Fruit fly (Drosophila melanogaster) whole organism, embryonic: ENCODE results near the gene CG4133.

ENCODE experiments used
- CG10147 ChIP-seq: fragments of 200-800 bp; sonication (Bioruptor generic); optimal IDR thresholded peaks from 2 replicates; lab custom pipeline; 2019; ENCODE audit warnings: missing biosample characterization, mild to moderate bottlenecking, missing genetic modification characterization, moderate library complexity
- CG1024 ChIP-seq: fragments of 200-800 bp; sonication (Bioruptor generic); IDR thresholded peaks from 2 replicates; pipeline ENCODE4 v1.3.6; 2022; ENCODE audit warnings: missing biosample characterization, missing genetic modification characterization
- CG10267 ChIP-seq: fragments of 200-800 bp; sonication (Bioruptor generic); optimal IDR thresholded peaks from 2 replicates; lab custom pipeline; 2018; ENCODE audit warnings: missing biosample characterization, mild to moderate bottlenecking, missing genetic modification characterization, moderate library complexity
- CG11247 ChIP-seq: fragments of 200-800 bp; sonication (Bioruptor generic); IDR thresholded peaks from 2 replicates; pipeline ENCODE4 v1.3.6; 2022; ENCODE audit warnings: missing biosample characterization, missing genetic modification characterization
- CG14710 ChIP-seq: fragments of 200-800 bp; sonication (Bioruptor generic); optimal IDR thresholded peaks from 3 replicates; lab custom pipeline; 2019; ENCODE audit warnings: missing biosample characterization, mild to moderate bottlenecking, missing genetic modification characterization, moderate library complexity
- CG15601 ChIP-seq: fragments of 200-800 bp; sonication (Bioruptor generic); optimal IDR thresholded peaks from 3 replicates; lab custom pipeline; 2019; ENCODE audit warnings: missing biosample characterization, mild to moderate bottlenecking, missing genetic modification characterization, moderate library complexity
- CG17361 ChIP-seq: fragments of 200-800 bp; sonication (Bioruptor generic); IDR thresholded peaks from 3 replicates; pipeline ENCODE4 v1.3.6; 2022; ENCODE audit warnings: missing biosample characterization, missing genetic modification characterization
- CG2712 ChIP-seq: fragments of 200-800 bp; optimal IDR thresholded peaks from 3 replicates; lab custom pipeline; 2019; ENCODE audit warnings: missing biosample characterization, mild to moderate bottlenecking, missing genetic modification characterization, moderate library complexity
- CG34224 ChIP-seq: fragments of 200-800 bp; sonication (Bioruptor generic); IDR thresholded peaks from 3 replicates; pipeline ENCODE4 v1.3.6; 2022; ENCODE audit warnings: missing biosample characterization, missing genetic modification characterization; ENCODE audit not compliant: partially characterized antibody
- CG4424 ChIP-seq: fragments of 200-800 bp; sonication (Bioruptor generic); optimal IDR thresholded peaks from 3 replicates; lab custom pipeline; 2016; ENCODE audit warnings: missing biosample characterization, missing genetic modification characterization
- CG7928 ChIP-seq: fragments of 200-800 bp; sonication (Bioruptor generic); optimal IDR thresholded peaks from 2 replicates; lab custom pipeline; 2017; ENCODE audit warnings: missing biosample characterization, mild to moderate bottlenecking, missing genetic modification characterization
- CoRest ChIP-seq: fragments of 200-800 bp; sonication (Bioruptor generic); optimal IDR thresholded peaks from 3 replicates; lab custom pipeline; 2018; ENCODE audit warnings: missing biosample characterization, mild to moderate bottlenecking, missing genetic modification characterization, moderate library complexity
- Drgx ChIP-seq: fragments of 200-800 bp; sonication (Bioruptor generic); IDR thresholded peaks from 2 replicates; pipeline ENCODE4 v1.3.6; 2022; ENCODE audit warnings: missing biosample characterization, missing genetic modification characterization
- Eip74EF ChIP-seq, 2 experiments: fragments of 200-800 bp in 1 of 2; fragments of >200 bp in 1 of 2; sonication (Bioruptor generic) in 1 of 2; optimal IDR thresholded peaks; 2 replicates each; lab custom pipeline; 2017 to 2019; ENCODE audit warnings: missing biosample characterization in 2 of 2, missing genetic modification characterization in 2 of 2, mild to moderate bottlenecking in 1 of 2, moderate library complexity in 1 of 2
- H2.0 ChIP-seq: fragments of 200-800 bp; sonication (Bioruptor generic); IDR thresholded peaks from 2 replicates; pipeline ENCODE4 v1.3.6; 2022; ENCODE audit warnings: missing biosample characterization, missing genetic modification characterization
- Hr78 ChIP-seq, 2 experiments: fragments of 200-800 bp in 1 of 2; fragments of >200 bp in 1 of 2; sonication (Bioruptor generic) in 1 of 2; optimal IDR thresholded peaks; 2 replicates each; lab custom pipeline; 2017 to 2019; ENCODE audit warnings: missing biosample characterization in 2 of 2, missing genetic modification characterization in 2 of 2, mild to moderate bottlenecking in 1 of 2, moderate library complexity in 1 of 2
- NC2β ChIP-seq: fragments of 200-800 bp; sonication (Bioruptor generic); optimal IDR thresholded peaks from 2 replicates; lab custom pipeline; 2016; ENCODE audit warnings: missing biosample characterization, missing genetic modification characterization
- Oli ChIP-seq: fragments of 200-800 bp; sonication (Bioruptor generic); optimal IDR thresholded peaks from 2 replicates; lab custom pipeline; 2018; ENCODE audit warnings: missing biosample characterization, mild to moderate bottlenecking, missing genetic modification characterization, moderate library complexity
- PHDP ChIP-seq: fragments of 200-800 bp; sonication (Bioruptor generic); optimal IDR thresholded peaks from 3 replicates; lab custom pipeline; 2018; ENCODE audit warnings: missing biosample characterization, mild to moderate bottlenecking, missing genetic modification characterization, moderate library complexity
- Sox102F ChIP-seq: fragments of 200-800 bp; sonication (Bioruptor generic); optimal IDR thresholded peaks from 2 replicates; lab custom pipeline; 2018; ENCODE audit warnings: missing biosample characterization, mild to moderate bottlenecking, missing genetic modification characterization, moderate library complexity
- Spps ChIP-seq: fragments of 200-800 bp; sonication (Bioruptor generic); optimal IDR thresholded peaks from 2 replicates; lab custom pipeline; 2018; ENCODE audit warnings: missing biosample characterization, mild to moderate bottlenecking, missing genetic modification characterization
- Xbp1 ChIP-seq: fragments of 200-800 bp; sonication (Bioruptor generic); optimal IDR thresholded peaks from 3 replicates; lab custom pipeline; 2016; ENCODE audit warnings: missing biosample characterization, mild to moderate bottlenecking, missing genetic modification characterization
- abd-A ChIP-seq: fragments of 200-800 bp; sonication (Bioruptor generic); optimal IDR thresholded peaks from 3 replicates; lab custom pipeline; 2019; ENCODE audit warnings: missing biosample characterization, mild to moderate bottlenecking, missing genetic modification characterization, moderate library complexity
- ara ChIP-seq: fragments of 200-800 bp; sonication (Bioruptor generic); IDR thresholded peaks from 2 replicates; pipeline ENCODE4 v1.3.6; 2022; ENCODE audit warnings: missing biosample characterization, missing genetic modification characterization
- bigmax ChIP-seq: fragments of 200-800 bp; sonication (Bioruptor generic); optimal IDR thresholded peaks from 2 replicates; lab custom pipeline; 2018; ENCODE audit warnings: missing biosample characterization, mild to moderate bottlenecking, missing genetic modification characterization
- crol ChIP-seq: fragments of 200-800 bp; sonication (Bioruptor generic); IDR thresholded peaks from 2 replicates; pipeline ENCODE4 v1.3.6; 2022; ENCODE audit warnings: missing biosample characterization, missing genetic modification characterization
- dmrt11E ChIP-seq: fragments of 200-800 bp; sonication (Bioruptor generic); optimal IDR thresholded peaks from 3 replicates; lab custom pipeline; 2018; ENCODE audit warnings: missing biosample characterization, mild to moderate bottlenecking, missing genetic modification characterization, moderate library complexity
- hkb ChIP-seq, 2 experiments: fragments of 200-800 bp in 1 of 2; fragments of >200 bp in 1 of 2; sonication (Bioruptor generic) in 1 of 2; IDR thresholded peaks in 1 of 2; optimal IDR thresholded peaks in 1 of 2; 2 replicates each; pipeline versions ENCODE4 v1.3.6 to Lab custom; 2017 to 2022; ENCODE audit warnings: missing biosample characterization in 1 of 2, missing genetic modification characterization in 1 of 2
- jumu ChIP-seq: fragments of 200-800 bp; sonication (Bioruptor generic); optimal IDR thresholded peaks from 3 replicates; lab custom pipeline; 2016; ENCODE audit warnings: missing biosample characterization, missing genetic modification characterization
- kni ChIP-seq: fragments of 200-800 bp; sonication (Bioruptor generic); optimal IDR thresholded peaks from 3 replicates; lab custom pipeline; 2017; ENCODE audit warnings: mild to moderate bottlenecking, missing biosample characterization, missing genetic modification reagents, missing genetic modification characterization
- lbe ChIP-seq: fragments of 200-800 bp; sonication (Bioruptor generic); optimal IDR thresholded peaks from 2 replicates; lab custom pipeline; 2016; ENCODE audit warnings: missing biosample characterization, mild to moderate bottlenecking, missing genetic modification characterization
- nmo ChIP-seq: fragments of 200-800 bp; sonication (Bioruptor generic); optimal IDR thresholded peaks from 2 replicates; lab custom pipeline; 2018; ENCODE audit warnings: missing biosample characterization, mild to moderate bottlenecking, missing genetic modification characterization, moderate library complexity
- nom ChIP-seq: fragments of 200-800 bp; sonication (Bioruptor generic); optimal IDR thresholded peaks from 2 replicates; lab custom pipeline; 2017; ENCODE audit warnings: missing biosample characterization, missing genetic modification characterization, mild to moderate bottlenecking, moderate library complexity, missing genetic modification reagents
- onecut ChIP-seq: fragments of 200-800 bp; sonication (Bioruptor generic); IDR thresholded peaks from 2 replicates; pipeline ENCODE4 v1.3.6; 2022; ENCODE audit warnings: missing biosample characterization, missing genetic modification characterization
- phol ChIP-seq: fragments of 200-800 bp; sonication (Bioruptor generic); optimal IDR thresholded peaks from 3 replicates; lab custom pipeline; 2018; ENCODE audit warnings: missing biosample characterization, mild to moderate bottlenecking, missing genetic modification characterization, moderate library complexity
- pros ChIP-seq: fragments of 200-800 bp; sonication (Bioruptor generic); optimal IDR thresholded peaks from 3 replicates; lab custom pipeline; 2019; ENCODE audit warnings: missing biosample characterization, mild to moderate bottlenecking, missing genetic modification characterization, moderate library complexity
- row ChIP-seq: fragments of 200-800 bp; sonication (Bioruptor generic); IDR thresholded peaks from 3 replicates; pipeline ENCODE4 v1.3.6; 2022; ENCODE audit warnings: missing biosample characterization, missing genetic modification characterization
- sd ChIP-seq: fragments of 200-800 bp; sonication (Bioruptor generic); optimal IDR thresholded peaks from 3 replicates; lab custom pipeline; 2018; ENCODE audit warnings: missing biosample characterization, mild to moderate bottlenecking, missing genetic modification characterization, moderate library complexity
- sens ChIP-seq: fragments of 200-800 bp; sonication (Bioruptor generic); peaks from one replicate; lab custom pipeline; 2016; ENCODE audit warnings: missing biosample characterization, missing genetic modification characterization
- sisA ChIP-seq: fragments of 200-800 bp; sonication (Bioruptor generic); IDR thresholded peaks from 2 replicates; pipeline ENCODE4 v1.3.6; 2022; ENCODE audit warnings: missing biosample characterization, missing genetic modification characterization
- stwl ChIP-seq: fragments of 200-800 bp; sonication (Bioruptor generic); optimal IDR thresholded peaks from 3 replicates; lab custom pipeline; 2018; ENCODE audit warnings: missing biosample characterization, mild to moderate bottlenecking, missing genetic modification characterization, moderate library complexity
- vvl ChIP-seq: fragments of 200-800 bp; sonication (Bioruptor generic); IDR thresholded peaks from 2 replicates; pipeline ENCODE4 v1.3.6; 2022; ENCODE audit warnings: missing biosample characterization, missing genetic modification characterization
- wdn ChIP-seq: fragments of 200-800 bp; sonication (Bioruptor generic); IDR thresholded peaks from 2 replicates; pipeline ENCODE4 v1.3.6; 2022; ENCODE audit warnings: missing biosample characterization, missing genetic modification characterization
- z ChIP-seq: fragments of 200-800 bp; sonication (Bioruptor generic); IDR thresholded peaks from 3 replicates; pipeline ENCODE4 v1.3.6; 2022; ENCODE audit warnings: missing biosample characterization, missing genetic modification characterization

Gene CG4133

dm6 chr2L:435311-435806, 20.0 kb upstream of the CG4133 start (continued):
- TF ChIP-seq nmo (GFP tag; lab: Kevin White, UChicago) (peak; percentile 41), Eip74EF (GFP tag; optimal IDR thresholded peaks at IDR 0.05; lab: Kevin White, UChicago) (peak in 1 of 2 experiments; percentile 16), CG17361 (GFP tag; lab: Robert Waterston, UW) (peak; percentile 33; the same call in 1 of the 3 replicates), nom (GFP tag; lab: Kevin White, UChicago) (no peak), PHDP (tag; lab: Kevin White, UChicago) (peak; percentile 11), stwl (tag; lab: Kevin White, UChicago) (no peak), sisA (GFP tag; lab: Robert Waterston, UW) (no peak), Xbp1 (GFP tag; lab: Kevin White, UChicago) (peak; percentile 8), Sox102F (GFP tag; lab: Kevin White, UChicago) (peak; percentile 59), row (GFP tag; lab: Robert Waterston, UW) (peak; percentile 44; the same call in 2 of the 3 replicates), CG34224 (no peak), sens (GFP tag; lab: Kevin White, UChicago) (peak; percentile 67), Hr78 (GFP tag; optimal IDR thresholded peaks at IDR 0.05; lab: Kevin White, UChicago) (peak in 1 of 2 experiments; percentile 43), CG10267 (tag; lab: Kevin White, UChicago) (peak; percentile 4), Drgx (GFP tag; lab: Robert Waterston, UW) (peak; percentile 88), CG10147 (GFP tag; lab: Kevin White, UChicago) (no peak), onecut (GFP tag; lab: Robert Waterston, UW) (peak; percentile 51)

dm6 chr2L:437498-437897, 17.8 kb upstream of the CG4133 start:
- no peak for TF ChIP-seq CoRest
- no peak for TF ChIP-seq CG1024 (GFP tag; lab: Robert Waterston, UW)
- TF ChIP-seq kni, result peak; percentile 4
- peak; percentile 41 for TF ChIP-seq abd-A
- 0 out of 2 replicates have a peak, but pooled peaks have one; percentile 8 for TF ChIP-seq CG11247 (GFP tag; lab: Robert Waterston, UW)
- TF ChIP-seq vvl, result peak; percentile 80
- TF ChIP-seq wdn (GFP tag; lab: Robert Waterston, UW), result no peak
- TF ChIP-seq sens (GFP tag; lab: Kevin White, UChicago), result peak; percentile 40
- TF ChIP-seq H2.0 (GFP tag; lab: Robert Waterston, UW), result no peak
- TF ChIP-seq onecut (GFP tag; lab: Robert Waterston, UW), result 0 out of 2 replicates have a peak, but pooled peaks have one; percentile 29
- peak; percentile 27 for TF ChIP-seq hkb (optimal IDR thresholded peaks at IDR 0.05; lab: Kevin White, UChicago)
- TF ChIP-seq hkb (GFP tag; IDR thresholded peaks at IDR 0.05; lab: Robert Waterston, UW), result no peak
- TF ChIP-seq pros (GFP tag; lab: Kevin White, UChicago), result peak; percentile 55
- TF ChIP-seq sd (tag; lab: Kevin White, UChicago), result peak; percentile 41

dm6 chr2L:439339-439738, 16.0 kb upstream of the CG4133 start:
- TF ChIP-seq Oli (tag; lab: Kevin White, UChicago) (no peak), z (GFP tag; lab: Robert Waterston, UW) (no peak), CG7928 (GFP tag; lab: Kevin White, UChicago) (no peak), bigmax (GFP tag; lab: Kevin White, UChicago) (no peak), ara (GFP tag; lab: Robert Waterston, UW) (peak; percentile 55; the same call in 1 of the 2 replicates), jumu (GFP tag; lab: Kevin White, UChicago) (no peak), CG14710 (tag; lab: Kevin White, UChicago) (peak; percentile 17), CG15601 (tag; lab: Kevin White, UChicago) (peak; percentile 6), kni (peak; percentile 6), Drgx (GFP tag; lab: Robert Waterston, UW) (peak; percentile 68), Spps (tag; lab: Kevin White, UChicago) (peak; percentile 15), lbe (peak; percentile 88), Hr78 (GFP tag; optimal IDR thresholded peaks at IDR 0.05; lab: Kevin White, UChicago) (no peak), row (GFP tag; lab: Robert Waterston, UW) (peak; percentile 12; the same call in 1 of the 3 replicates), CG2712 (tag; lab: Kevin White, UChicago) (peak; percentile 53), NC2β (GFP tag; lab: Kevin White, UChicago) (no peak), crol (GFP tag; lab: Robert Waterston, UW) (0 out of 2 replicates have a peak, but pooled peaks have one; percentile 17), nom (GFP tag; lab: Kevin White, UChicago) (peak; percentile 71), phol (tag; lab: Kevin White, UChicago) (peak; percentile 22), dmrt11E (tag; lab: Kevin White, UChicago) (peak; percentile 55), CG4424 (peak; percentile 8), CG10267 (tag; lab: Kevin White, UChicago) (peak; percentile 31)
